Fruit fly (Drosophila melanogaster) whole organism, prepupa: ENCODE measurements around the gene Pif1.

ENCODE experiments used
- CG10631 ChIP-seq: fragments of 200-800 bp; sonication (Bioruptor generic); optimal IDR thresholded peaks from 2 replicates; lab custom pipeline; 2016; ENCODE audit warnings: missing biosample characterization, missing genetic modification characterization
- CG10669 ChIP-seq: fragments of 200-800 bp; sonication (Bioruptor generic); optimal IDR thresholded peaks from 3 replicates; lab custom pipeline; 2018; ENCODE audit warnings: missing biosample characterization, mild to moderate bottlenecking, missing genetic modification characterization, moderate library complexity
- CG11902 ChIP-seq: fragments of 200-800 bp; sonication (Bioruptor generic); optimal IDR thresholded peaks from 3 replicates; lab custom pipeline; 2016; ENCODE audit warnings: missing biosample characterization, missing genetic modification characterization
- CG1621 ChIP-seq: fragments of 200-800 bp; sonication (Bioruptor generic); optimal IDR thresholded peaks from 3 replicates; lab custom pipeline; 2018; ENCODE audit warnings: missing biosample characterization, mild to moderate bottlenecking, missing genetic modification characterization
- CG16779 ChIP-seq: fragments of 200-800 bp; sonication (Bioruptor generic); optimal IDR thresholded peaks from 3 replicates; lab custom pipeline; 2017; ENCODE audit warnings: missing biosample characterization, mild to moderate bottlenecking, missing genetic modification characterization
- CG3032 ChIP-seq: fragments of 200-800 bp; optimal IDR thresholded peaks from 2 replicates; lab custom pipeline; 2019; ENCODE audit warnings: missing biosample characterization, mild to moderate bottlenecking, missing genetic modification characterization, moderate library complexity
- CG32006 ChIP-seq: fragments of 200-800 bp; sonication (Bioruptor generic); optimal IDR thresholded peaks from 3 replicates; lab custom pipeline; 2017; ENCODE audit warnings: missing biosample characterization, mild to moderate bottlenecking, missing genetic modification characterization
- CG3919 ChIP-seq: fragments of 200-800 bp; sonication (Bioruptor generic); optimal IDR thresholded peaks from 3 replicates; lab custom pipeline; 2016; ENCODE audit warnings: missing biosample characterization, missing genetic modification characterization
- CG6163 ChIP-seq: fragments of 200-800 bp; sonication (Bioruptor generic); IDR thresholded peaks from 3 replicates; pipeline ENCODE4 v1.3.6; 2022; ENCODE audit warnings: missing biosample characterization, missing genetic modification characterization
- CG6276 ChIP-seq: fragments of 200-800 bp; sonication (Bioruptor generic); optimal IDR thresholded peaks from 2 replicates; lab custom pipeline; 2017; ENCODE audit warnings: missing biosample characterization, mild to moderate bottlenecking, missing genetic modification characterization
- CG6792 ChIP-seq: fragments of 200-800 bp; sonication (Bioruptor generic); optimal IDR thresholded peaks from 3 replicates; lab custom pipeline; 2016; ENCODE audit warnings: missing biosample characterization, missing genetic modification characterization
- CG6808 ChIP-seq: fragments of 200-800 bp; sonication (Bioruptor generic); optimal IDR thresholded peaks from 3 replicates; lab custom pipeline; 2017; ENCODE audit warnings: missing biosample characterization, missing genetic modification characterization, mild to moderate bottlenecking, moderate library complexity, missing genetic modification reagents
- CG6854 ChIP-seq: fragments of 200-800 bp; sonication (Bioruptor generic); optimal IDR thresholded peaks from 2 replicates; lab custom pipeline; 2017; ENCODE audit warnings: missing biosample characterization, mild to moderate bottlenecking, missing genetic modification characterization
- CG7368 ChIP-seq: fragments of 200-800 bp; sonication (Bioruptor generic); optimal IDR thresholded peaks from 3 replicates; lab custom pipeline; 2016; ENCODE audit warnings: missing biosample characterization, missing genetic modification characterization
- CG8632 ChIP-seq: fragments of 200-800 bp; sonication (Bioruptor generic); optimal IDR thresholded peaks from 3 replicates; lab custom pipeline; 2016; ENCODE audit warnings: missing biosample characterization, missing genetic modification characterization
- CG9139 ChIP-seq: fragments of 200-800 bp; sonication (Bioruptor generic); optimal IDR thresholded peaks from 3 replicates; lab custom pipeline; 2017; ENCODE audit warnings: missing biosample characterization, mild to moderate bottlenecking, missing genetic modification characterization
- Eip75B ChIP-seq: fragments of 200-800 bp; sonication (Bioruptor generic); optimal IDR thresholded peaks from 3 replicates; lab custom pipeline; 2016; ENCODE audit warnings: missing biosample characterization, missing genetic modification characterization
- Eip93F ChIP-seq: fragments of 200-800 bp; sonication (Bioruptor generic); optimal IDR thresholded peaks from 2 replicates; lab custom pipeline; 2016; ENCODE audit warnings: missing biosample characterization, mild to moderate bottlenecking, missing genetic modification characterization
- Ets21C ChIP-seq: fragments of 200-800 bp; sonication (Bioruptor generic); optimal IDR thresholded peaks from 3 replicates; lab custom pipeline; 2016; ENCODE audit warnings: missing biosample characterization, missing genetic modification characterization
- Gug ChIP-seq: fragments of 200-800 bp; sonication (Bioruptor generic); IDR thresholded peaks from 2 replicates; pipeline ENCODE4 v1.3.6; 2022; ENCODE audit warnings: missing biosample characterization, missing genetic modification characterization
- Hr38 ChIP-seq: sonication (Bioruptor generic); optimal IDR thresholded peaks from 2 replicates; lab custom pipeline; 2016; ENCODE audit warnings: missing biosample characterization, missing genetic modification characterization
- Hr39 ChIP-seq: fragments of 200-800 bp; sonication (Bioruptor generic); optimal IDR thresholded peaks from 2 replicates; lab custom pipeline; 2016; ENCODE audit warnings: missing biosample characterization, missing genetic modification characterization
- Met ChIP-seq: fragments of 200-800 bp; sonication (Bioruptor generic); optimal IDR thresholded peaks from 3 replicates; lab custom pipeline; 2016; ENCODE audit warnings: missing biosample characterization, missing genetic modification characterization
- OdsH ChIP-seq: fragments of 200-800 bp; sonication (Bioruptor generic); optimal IDR thresholded peaks from 3 replicates; lab custom pipeline; 2016; ENCODE audit warnings: missing biosample characterization, missing genetic modification characterization
- Smox ChIP-seq: fragments of 200-800 bp; sonication (Bioruptor generic); optimal IDR thresholded peaks from 3 replicates; lab custom pipeline; 2016; ENCODE audit warnings: missing biosample characterization, missing genetic modification characterization
- Sox14 ChIP-seq: fragments of 200-800 bp; sonication (Bioruptor generic); optimal IDR thresholded peaks from 3 replicates; lab custom pipeline; 2016; ENCODE audit warnings: missing biosample characterization, missing genetic modification characterization
- achi ChIP-seq: fragments of 200-800 bp; sonication (Bioruptor generic); optimal IDR thresholded peaks from 3 replicates; lab custom pipeline; 2016; ENCODE audit warnings: missing biosample characterization, missing genetic modification characterization
- acj6 ChIP-seq: fragments of 200-800 bp; sonication (Bioruptor generic); optimal IDR thresholded peaks from 3 replicates; lab custom pipeline; 2016; ENCODE audit warnings: missing biosample characterization, missing genetic modification characterization
- cyc ChIP-seq: fragments of 200-800 bp; sonication (Bioruptor generic); optimal IDR thresholded peaks from 3 replicates; lab custom pipeline; 2016; ENCODE audit warnings: missing biosample characterization, missing genetic modification characterization
- dsx ChIP-seq: fragments of 200-800 bp; optimal IDR thresholded peaks from 3 replicates; lab custom pipeline; 2019; ENCODE audit warnings: missing biosample characterization, mild to moderate bottlenecking, missing genetic modification characterization, moderate library complexity; ENCODE audit not compliant: poor library complexity, severe bottlenecking
- fd59A ChIP-seq: fragments of 200-800 bp; sonication (Bioruptor generic); optimal IDR thresholded peaks from 2 replicates; lab custom pipeline; 2017; ENCODE audit warnings: missing biosample characterization, mild to moderate bottlenecking, missing genetic modification characterization, missing genetic modification reagents
- fd85E ChIP-seq: fragments of 200-800 bp; sonication (Bioruptor generic); optimal IDR thresholded peaks from 3 replicates; lab custom pipeline; 2016; ENCODE audit warnings: missing biosample characterization, missing genetic modification characterization
- fkh ChIP-seq: fragments of 200-800 bp; sonication (Bioruptor generic); optimal IDR thresholded peaks from 3 replicates; lab custom pipeline; 2017; ENCODE audit warnings: missing biosample characterization, mild to moderate bottlenecking, missing genetic modification characterization, moderate library complexity
- lz ChIP-seq: fragments of 200-800 bp; sonication (Bioruptor generic); optimal IDR thresholded peaks from 3 replicates; lab custom pipeline; 2016; ENCODE audit warnings: missing biosample characterization, missing genetic modification characterization
- net ChIP-seq: fragments of 200-800 bp; sonication (Bioruptor generic); optimal IDR thresholded peaks from 3 replicates; lab custom pipeline; 2016; ENCODE audit warnings: missing biosample characterization, missing genetic modification characterization
- pdm3 ChIP-seq: fragments of 200-800 bp; sonication (Bioruptor generic); optimal IDR thresholded peaks from 3 replicates; lab custom pipeline; 2016; ENCODE audit warnings: missing biosample characterization, missing genetic modification characterization
- spab ChIP-seq: fragments of 200-800 bp; sonication (Bioruptor generic); optimal IDR thresholded peaks from 2 replicates; lab custom pipeline; 2017; ENCODE audit warnings: missing biosample characterization, mild to moderate bottlenecking, missing genetic modification characterization, missing genetic modification reagents
- svp ChIP-seq: fragments of 200-800 bp; sonication (Bioruptor generic); peaks from one replicate; lab custom pipeline; 2016; ENCODE audit warnings: missing biosample characterization, missing genetic modification characterization
- vri ChIP-seq: fragments of 200-800 bp; sonication (Bioruptor generic); optimal IDR thresholded peaks from 3 replicates; lab custom pipeline; 2016; ENCODE audit warnings: missing biosample characterization, mild to moderate bottlenecking, missing genetic modification characterization

Pif1 gene

dm6 chr2L:3469869-3470268 lies at the start of gene Pif1, which contains the start of gene CG31776:
Gene Pif1, minus strand, starts transcription at chr2L:3470004.
Gene CG31776, plus strand, starts transcription at chr2L:3470182.
- TF ChIP-seq CG7368 (GFP tag; lab: Kevin White, UChicago) (no peak), acj6 (GFP tag; lab: Kevin White, UChicago) (no peak), Hr39 (GFP tag; lab: Kevin White, UChicago) (no peak), Eip75B (GFP tag; lab: Kevin White, UChicago) (no peak), svp (GFP tag; lab: Kevin White, UChicago) (no peak), Met (GFP tag; lab: Kevin White, UChicago) (no peak), spab (no peak), dsx (GFP tag; lab: Kevin White, UChicago) (no peak), OdsH (GFP tag; lab: Kevin White, UChicago) (no peak), achi (no peak), Ets21C (GFP tag; lab: Kevin White, UChicago) (no peak), CG6854 (no peak), fd59A (no peak), Sox14 (GFP tag; lab: Kevin White, UChicago) (no peak)

- TF ChIP-seq Gug (no peak), fd59A (no peak), fd85E (no peak), lz (GFP tag; lab: Kevin White, UChicago) (no peak), CG6792 (no peak), CG3032 (tag; lab: Kevin White, UChicago) (no peak), CG9139 (GFP tag; lab: Kevin White, UChicago) (no peak), Hr39 (GFP tag; lab: Kevin White, UChicago) (no peak), CG10669 (GFP tag; lab: Kevin White, UChicago) (no peak), acj6 (GFP tag; lab: Kevin White, UChicago) (no peak), CG6276 (GFP tag; lab: Kevin White, UChicago) (no peak), Hr38 (GFP tag; lab: Kevin White, UChicago) (no peak), CG3919 (GFP tag; lab: Kevin White, UChicago) (no peak), CG8632 (GFP tag; lab: Kevin White, UChicago) (no peak), Ets21C (GFP tag; lab: Kevin White, UChicago) (no peak), CG32006 (GFP tag; lab: Kevin White, UChicago) (no peak)
- TF ChIP-seq, all 60 proteins: peak for 0
Measured at dm6 chr2L:3519551-3519950, 49.7 kb upstream of the Pif1 start, which contains the start of the genes CG3213 and CG8851. Gene CG3213, minus strand, starts transcription at chr2L:3519651. Gene CG8851, plus strand, starts transcription at chr2L:3519677.

dm6 chr2L:3514569-3515191 lies 44.9 kb upstream of the Pif1 start, which contains the start of the genes LeuRS and CG17593:
Gene LeuRS, minus strand, starts transcription at chr2L:3514656.
Gene CG17593, plus strand, starts transcription at chr2L:3514872.
- TF ChIP-seq Eip75B (GFP tag; lab: Kevin White, UChicago): no peak
- no peak for TF ChIP-seq Met (GFP tag; lab: Kevin White, UChicago)
- peak; percentile 53 for TF ChIP-seq svp (GFP tag; lab: Kevin White, UChicago)
- no peak for TF ChIP-seq CG6808 (GFP tag; lab: Kevin White, UChicago)
- TF ChIP-seq Eip93F (GFP tag; lab: Kevin White, UChicago): no peak
- no peak for TF ChIP-seq CG10669 (GFP tag; lab: Kevin White, UChicago)
- TF ChIP-seq, all 60 proteins: peak for 1

- TF ChIP-seq Smox (GFP tag; lab: Kevin White, UChicago): no peak
- no peak for TF ChIP-seq Eip93F (GFP tag; lab: Kevin White, UChicago)
- no peak for TF ChIP-seq svp (GFP tag; lab: Kevin White, UChicago)
- TF ChIP-seq fd85E: no peak
- no peak for TF ChIP-seq pdm3 (GFP tag; lab: Kevin White, UChicago)
- no peak for TF ChIP-seq CG6163 (GFP tag; lab: Robert Waterston, UW)
- no peak for TF ChIP-seq CG6792
- TF ChIP-seq Hr38 (GFP tag; lab: Kevin White, UChicago): no peak
- no peak for TF ChIP-seq fd59A
- TF ChIP-seq vri (GFP tag; lab: Kevin White, UChicago): no peak
- TF ChIP-seq net (GFP tag; lab: Kevin White, UChicago): no peak
- no peak for TF ChIP-seq fkh
- TF ChIP-seq CG16779 (tag; lab: Kevin White, UChicago): no peak
- TF ChIP-seq cyc: no peak
- TF ChIP-seq CG10631: no peak
- no peak for TF ChIP-seq CG1621 (tag; lab: Kevin White, UChicago)
- TF ChIP-seq CG11902 (GFP tag; lab: Kevin White, UChicago): no peak
Measured at dm6 chr2L:3510002-3510401, 40.2 kb upstream of the Pif1 start, which contains the start of gene CG31954. Gene CG31954, minus strand, starts transcription at chr2L:3510102.
